Fruit fly (Drosophila melanogaster): Measurements from ENCODE around the gene CG31207.

DNA sequence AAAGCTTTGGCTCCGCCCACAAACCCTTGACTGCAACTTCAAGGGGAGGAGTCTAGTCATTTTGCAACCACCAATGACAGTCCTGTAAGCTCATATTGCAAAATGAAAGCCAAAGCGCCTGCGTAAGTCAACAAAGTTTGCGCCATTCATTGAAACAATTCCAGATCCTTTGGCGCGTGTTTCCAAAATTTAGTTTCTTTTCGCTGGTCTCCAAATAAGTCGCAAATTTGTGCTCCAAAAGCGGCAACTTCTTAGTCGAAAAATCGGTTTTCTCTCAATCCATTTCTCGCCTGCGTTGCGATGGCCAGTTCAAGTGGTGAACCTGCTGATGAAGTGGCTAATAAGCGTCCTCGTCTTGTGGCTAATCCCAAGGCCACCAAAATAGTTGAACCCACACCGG lies 26.9 kb upstream of the CG31207 start, which contains the start of gene dmrt93B:
- TF ChIP-seq CG7101 (tag; optimal IDR thresholded peaks at IDR 0.05) (no peak), toe (GFP tag; optimal IDR thresholded peaks at IDR 0.05) (no peak), Crg-1 (GFP tag; optimal IDR thresholded peaks at IDR 0.05) (no peak), CG14711 (tag; optimal IDR thresholded peaks at IDR 0.05) (no peak)

Measured in whole organism, adult.